Worm (Caenorhabditis elegans) whole organism, L1 larva: ENCODE measurements around the gene coq-3.

Experiments used
- blmp-1 ChIP-seq: fragments of 150-350 bp; optimal IDR thresholded peaks from 2 replicates; lab custom pipeline; 2014; ENCODE audit warnings: missing biosample characterization, missing genetic modification characterization
- ceh-82 ChIP-seq, 3 experiments: fragments of 150-350 bp in 1 of 3; sonication (generic microtip) in 2 of 3; optimal IDR thresholded peaks; 2 replicates each; lab custom pipeline; 2014 to 2017; ENCODE audit warnings: missing biosample characterization in 3 of 3, missing genetic modification characterization in 3 of 3
- ceh-90 ChIP-seq: sonication (generic microtip); optimal IDR thresholded peaks from 2 replicates; lab custom pipeline; 2016; ENCODE audit warnings: missing genetic modification characterization, missing compliant biosample characterization
- dpl-1 ChIP-seq, 3 experiments: fragments of 150-350 bp in 2 of 3; sonication (generic microtip) in 1 of 3; optimal IDR thresholded peaks; 2 replicates each; lab custom pipeline; 2014 to 2017; ENCODE audit warnings: missing biosample characterization in 3 of 3, missing genetic modification characterization in 3 of 3, missing genetic modification reagents in 3 of 3
- efl-1 ChIP-seq, 4 experiments: fragments of 150-350 bp; optimal IDR thresholded peaks in 3 of 4; peaks in 1 of 4; 1 replicate in 1 of 4; 2 replicates in 3 of 4; lab custom pipeline; 2014; ENCODE audit warnings: missing biosample characterization in 2 of 4, missing genetic modification characterization in 2 of 4, missing genetic modification reagents in 2 of 4
- elt-2 ChIP-seq: sonication (generic microtip); optimal IDR thresholded peaks from 2 replicates; lab custom pipeline; 2016; ENCODE audit warnings: missing genetic modification characterization, mild to moderate bottlenecking, inconsistent platforms, missing compliant biosample characterization, missing genetic modification reagents
- nhr-11 ChIP-seq: fragments of 150-350 bp; optimal IDR thresholded peaks from 2 replicates; lab custom pipeline; 2014; ENCODE audit warnings: missing biosample characterization, missing genetic modification characterization
- nhr-237 ChIP-seq: fragments of 150-350 bp; optimal IDR thresholded peaks from 2 replicates; lab custom pipeline; 2014; ENCODE audit warnings: missing biosample characterization, missing genetic modification characterization
- rnt-1 ChIP-seq: sonication (generic microtip); optimal IDR thresholded peaks from 2 replicates; lab custom pipeline; 2016; ENCODE audit warnings: mild to moderate bottlenecking, missing genetic modification characterization, moderate library complexity, missing compliant biosample characterization
- skn-1 ChIP-seq: fragments of 150-350 bp; optimal IDR thresholded peaks from 2 replicates; lab custom pipeline; 2014; ENCODE audit warnings: missing biosample characterization, missing genetic modification characterization
- tlp-1 ChIP-seq: fragments of 150-350 bp; optimal IDR thresholded peaks from 2 replicates; lab custom pipeline; 2014; ENCODE audit warnings: missing biosample characterization, missing genetic modification characterization
- unc-86 ChIP-seq: sonication (generic microtip); optimal IDR thresholded peaks from 2 replicates; lab custom pipeline; 2016; ENCODE audit warnings: missing genetic modification characterization, missing compliant biosample characterization

DNA sequence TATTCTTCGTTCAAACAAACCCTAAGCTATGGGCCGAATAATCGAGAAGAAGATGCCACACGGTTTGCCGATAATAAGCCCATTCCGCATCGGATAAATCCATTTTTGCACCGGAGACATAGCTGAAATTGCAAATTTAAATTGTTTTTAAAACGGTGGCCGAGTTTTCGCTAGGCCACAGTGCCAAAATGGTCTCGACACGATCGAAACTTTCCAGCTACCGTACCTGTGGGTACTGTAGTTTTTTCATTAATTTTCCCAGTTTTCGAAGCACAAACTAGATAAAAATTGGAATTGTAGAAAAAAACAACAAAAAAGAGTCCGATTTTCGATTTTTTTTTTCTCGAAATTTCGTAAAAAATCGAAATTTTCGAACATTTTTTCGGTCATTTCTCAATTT lies 32.1 kb upstream of the coq-3 start:
- no peak for TF ChIP-seq skn-1
- TF ChIP-seq tlp-1 = no peak
- no peak for TF ChIP-seq rnt-1 (tag; lab: Kevin White, UChicago)
- no peak for TF ChIP-seq efl-1 (optimal IDR thresholded peaks at IDR 0.05; lab: Kevin White, UChicago)
- no peak for TF ChIP-seq efl-1 (GFP tag; optimal IDR thresholded peaks at IDR 0.05 in 1 of 2; lab: Kevin White, UChicago)
- no peak for TF ChIP-seq elt-2 (tag; lab: Kevin White, UChicago)
- TF ChIP-seq ceh-90 = no peak
- no peak for TF ChIP-seq nhr-237 (tag; lab: Kevin White, UChicago)
- TF ChIP-seq dpl-1 (GFP tag; optimal IDR thresholded peaks at IDR 0.05; lab: Kevin White, UChicago) = no peak
- TF ChIP-seq unc-86 (tag; lab: Kevin White, UChicago) = no peak
- TF ChIP-seq blmp-1 = no peak
- TF ChIP-seq nhr-11 (tag; lab: Kevin White, UChicago) = no peak
- no peak for TF ChIP-seq ceh-82 (tag; optimal IDR thresholded peaks at IDR 0.05; lab: Kevin White, UChicago)
